Worm (Caenorhabditis elegans) whole organism, midembryonic: ENCODE data around the gene hdl-1.

Experiments used
- T22C8.4 ChIP-seq: fragments of 200-800 bp; sonication (Bioruptor generic); IDR thresholded peaks from 2 replicates; pipeline ENCODE4 v1.3.6; 2022; ENCODE audit warnings: missing genetic modification characterization, missing compliant biosample characterization
- cog-1 ChIP-seq: sonication (generic microtip); optimal IDR thresholded peaks from 2 replicates; lab custom pipeline; 2016; ENCODE audit warnings: missing genetic modification characterization, missing compliant biosample characterization
- flt-1 ChIP-seq: fragments of 200-800 bp; sonication (Bioruptor generic); IDR thresholded peaks from 2 replicates; pipeline ENCODE4 v1.3.6; 2022; ENCODE audit warnings: missing genetic modification characterization, missing compliant biosample characterization
- klf-2 ChIP-seq: fragments of 200-800 bp; sonication (Bioruptor generic); conservative IDR thresholded peaks from 2 replicates; pipeline ENCODE4 v1.3.6; 2022; ENCODE audit warnings: missing genetic modification reagents, missing genetic modification characterization, missing compliant biosample characterization
- med-1 ChIP-seq: sonication (generic microtip); optimal IDR thresholded peaks from 2 replicates; lab custom pipeline; 2017; ENCODE audit warnings: missing genetic modification characterization, mild to moderate bottlenecking, missing compliant biosample characterization, antibody characterized with exemption, missing genetic modification reagents; ENCODE audit not compliant: insufficient read depth
- ref-1 ChIP-seq: fragments of 200-800 bp; sonication (Bioruptor generic); conservative IDR thresholded peaks from 2 replicates; pipeline ENCODE4 v1.3.6; 2022; ENCODE audit warnings: missing genetic modification reagents, missing genetic modification characterization, missing compliant biosample characterization
- tab-1 ChIP-seq: fragments of 200-800 bp; sonication (Bioruptor generic); IDR thresholded peaks from 2 replicates; pipeline ENCODE4 v1.3.6; 2022; ENCODE audit warnings: missing genetic modification characterization, missing compliant biosample characterization
- ztf-23 ChIP-seq: fragments of 200-800 bp; sonication (Bioruptor generic); IDR thresholded peaks from 2 replicates; pipeline ENCODE4 v1.3.6; 2022; ENCODE audit warnings: missing genetic modification reagents, missing genetic modification characterization, missing compliant biosample characterization
- ztf-29 ChIP-seq: fragments of 200-800 bp; sonication (Bioruptor generic); IDR thresholded peaks from 2 replicates; pipeline ENCODE4 v1.3.6; 2022; ENCODE audit warnings: missing genetic modification reagents, missing genetic modification characterization, missing compliant biosample characterization

The hdl-1 gene

ce11 chrIV:11914837-11915737, 34.5 kb downstream of the hdl-1 start, which contains the start of gene fat-6:
TSS of gene fat-6 (minus strand) at chrIV:11915687.
- TF ChIP-seq med-1 (no peak), ref-1 (GFP tag; lab: Robert Waterston, UW) (no peak), tab-1 (GFP tag; lab: Robert Waterston, UW) (no peak)

- TF ChIP-seq med-1 = no peak
- no peak for TF ChIP-seq cog-1 (tag; lab: Kevin White, UChicago)
- no peak for TF ChIP-seq ref-1 (GFP tag; lab: Robert Waterston, UW)
- TF ChIP-seq tab-1 (GFP tag; lab: Robert Waterston, UW) = no peak
- no peak for TF ChIP-seq T22C8.4 (GFP tag; lab: Robert Waterston, UW)
- TF ChIP-seq ztf-23 (GFP tag; lab: Robert Waterston, UW) = no peak
- no peak for TF ChIP-seq flt-1
- TF ChIP-seq ztf-29 (GFP tag; lab: Robert Waterston, UW) = no peak
- TF ChIP-seq klf-2 = no peak
These were observed 35.3 kb downstream of the hdl-1 start for ce11 chrIV:11914260-11914836.

- no peak for TF ChIP-seq T22C8.4 (GFP tag; lab: Robert Waterston, UW)
- no peak for TF ChIP-seq ref-1 (GFP tag; lab: Robert Waterston, UW)
These were observed 36.2 kb downstream of the hdl-1 start for ce11 chrIV:11913295-11913940.

ce11 chrIV:11911723-11912122, 37.9 kb downstream of the hdl-1 start, which contains the start of gene VZK822L.2:
TSS of gene VZK822L.2 (plus strand) at chrIV:11912023.
- TF ChIP-seq med-1 (no peak), ztf-23 (GFP tag; lab: Robert Waterston, UW) (no peak), flt-1 (no peak), ref-1 (GFP tag; lab: Robert Waterston, UW) (no peak), ztf-29 (GFP tag; lab: Robert Waterston, UW) (no peak), klf-2 (no peak), tab-1 (GFP tag; lab: Robert Waterston, UW) (no peak), cog-1 (tag; lab: Kevin White, UChicago) (no peak), T22C8.4 (GFP tag; lab: Robert Waterston, UW) (no peak)

ce11 chrIV:11908733-11909132, 40.9 kb downstream of the hdl-1 start:
- TF ChIP-seq cog-1 (tag; lab: Kevin White, UChicago) (no peak), ztf-29 (GFP tag; lab: Robert Waterston, UW) (no peak), klf-2 (no peak), ref-1 (GFP tag; lab: Robert Waterston, UW) (no peak), tab-1 (GFP tag; lab: Robert Waterston, UW) (no peak), med-1 (no peak), T22C8.4 (GFP tag; lab: Robert Waterston, UW) (no peak), ztf-23 (GFP tag; lab: Robert Waterston, UW) (no peak), flt-1 (no peak)

- no peak for TF ChIP-seq T22C8.4 (GFP tag; lab: Robert Waterston, UW)
- no peak for TF ChIP-seq ztf-23 (GFP tag; lab: Robert Waterston, UW)
- TF ChIP-seq flt-1 = no peak
- TF ChIP-seq ztf-29 (GFP tag; lab: Robert Waterston, UW) = no peak
- TF ChIP-seq cog-1 (tag; lab: Kevin White, UChicago) = no peak
- TF ChIP-seq ref-1 (GFP tag; lab: Robert Waterston, UW) = no peak
- no peak for TF ChIP-seq tab-1 (GFP tag; lab: Robert Waterston, UW)
- TF ChIP-seq klf-2 = no peak
- TF ChIP-seq med-1 = no peak
These were observed 45.9 kb downstream of the hdl-1 start for ce11 chrIV:11903676-11904075.

- TF ChIP-seq ztf-23 (GFP tag; lab: Robert Waterston, UW) = no peak
- TF ChIP-seq ref-1 (GFP tag; lab: Robert Waterston, UW) = no peak
- no peak for TF ChIP-seq tab-1 (GFP tag; lab: Robert Waterston, UW)
- TF ChIP-seq T22C8.4 (GFP tag; lab: Robert Waterston, UW) = no peak
These were observed 46.8 kb downstream of the hdl-1 start for ce11 chrIV:11902832-11903231.

- TF ChIP-seq med-1 (no peak), tab-1 (GFP tag; lab: Robert Waterston, UW) (no peak), T22C8.4 (GFP tag; lab: Robert Waterston, UW) (no peak), cog-1 (tag; lab: Kevin White, UChicago) (no peak), flt-1 (no peak), ztf-29 (GFP tag; lab: Robert Waterston, UW) (no peak), klf-2 (no peak), ztf-23 (GFP tag; lab: Robert Waterston, UW) (no peak), ref-1 (GFP tag; lab: Robert Waterston, UW) (no peak)
These were observed 48.4 kb downstream of the hdl-1 start for ce11 chrIV:11901215-11901614.

- no peak for TF ChIP-seq tab-1 (GFP tag; lab: Robert Waterston, UW)
- TF ChIP-seq ztf-23 (GFP tag; lab: Robert Waterston, UW) = no peak
- TF ChIP-seq med-1 = no peak
- no peak for TF ChIP-seq ref-1 (GFP tag; lab: Robert Waterston, UW)
- TF ChIP-seq klf-2 = no peak
- no peak for TF ChIP-seq ztf-29 (GFP tag; lab: Robert Waterston, UW)
- no peak for TF ChIP-seq T22C8.4 (GFP tag; lab: Robert Waterston, UW)
- no peak for TF ChIP-seq flt-1
- no peak for TF ChIP-seq cog-1 (tag; lab: Kevin White, UChicago)
These were observed 49.2 kb downstream of the hdl-1 start for ce11 chrIV:11900399-11900798.
